Fruit fly (Drosophila melanogaster) whole organism, embryonic: ENCODE results near the gene Atf3.

Experiments used
- CG10147 ChIP-seq: fragments of 200-800 bp; sonication (Bioruptor generic); optimal IDR thresholded peaks from 2 replicates; lab custom pipeline; 2019; ENCODE audit warnings: missing biosample characterization, mild to moderate bottlenecking, missing genetic modification characterization, moderate library complexity
- CG10209 ChIP-seq: fragments of 200-800 bp; sonication (Bioruptor generic); optimal IDR thresholded peaks from 3 replicates; lab custom pipeline; 2017; ENCODE audit warnings: missing biosample characterization, mild to moderate bottlenecking, missing genetic modification characterization, missing genetic modification reagents
- CG1024 ChIP-seq: fragments of 200-800 bp; sonication (Bioruptor generic); IDR thresholded peaks from 2 replicates; pipeline ENCODE4 v1.3.6; 2022; ENCODE audit warnings: missing biosample characterization, missing genetic modification characterization
- CG10565 ChIP-seq: fragments of 200-800 bp; sonication (Bioruptor generic); optimal IDR thresholded peaks from 3 replicates; lab custom pipeline; 2016; ENCODE audit warnings: missing biosample characterization, mild to moderate bottlenecking, missing genetic modification characterization
- CG10654 ChIP-seq: fragments of 200-800 bp; sonication (Bioruptor generic); optimal IDR thresholded peaks from 2 replicates; lab custom pipeline; 2016; ENCODE audit warnings: missing biosample characterization, missing genetic modification characterization
- CG11085 ChIP-seq: fragments of 200-800 bp; sonication (Bioruptor generic); IDR thresholded peaks from 2 replicates; pipeline ENCODE4 v1.3.6; 2022; ENCODE audit warnings: missing biosample characterization, missing genetic modification characterization
- CG11398 ChIP-seq: fragments of 200-800 bp; sonication (Bioruptor generic); optimal IDR thresholded peaks from 2 replicates; lab custom pipeline; 2016; ENCODE audit warnings: missing biosample characterization, missing genetic modification characterization
- CG12219 ChIP-seq: fragments of 200-800 bp; sonication (Bioruptor generic); optimal IDR thresholded peaks from 3 replicates; lab custom pipeline; 2018; ENCODE audit warnings: missing biosample characterization, mild to moderate bottlenecking, missing genetic modification characterization
- CG12236 ChIP-seq: fragments of 200-800 bp; sonication (Bioruptor generic); optimal IDR thresholded peaks from 2 replicates; lab custom pipeline; 2016; ENCODE audit warnings: missing biosample characterization, missing genetic modification characterization
- CG1233 ChIP-seq: fragments of 200-800 bp; sonication (Bioruptor generic); optimal IDR thresholded peaks from 4 replicates; lab custom pipeline; 2018; ENCODE audit warnings: missing biosample characterization, mild to moderate bottlenecking, missing genetic modification characterization
- CG13424 ChIP-seq: fragments of 200-800 bp; sonication (Bioruptor generic); optimal IDR thresholded peaks from 2 replicates; lab custom pipeline; 2019; ENCODE audit warnings: missing biosample characterization, mild to moderate bottlenecking, missing genetic modification characterization, moderate library complexity
- CG1529 ChIP-seq: fragments of 200-800 bp; sonication (Bioruptor generic); optimal IDR thresholded peaks from 3 replicates; lab custom pipeline; 2018; ENCODE audit warnings: missing biosample characterization, missing genetic modification characterization
- CG3065 ChIP-seq: fragments of 200-800 bp; sonication (Bioruptor generic); optimal IDR thresholded peaks from 2 replicates; lab custom pipeline; 2016; ENCODE audit warnings: missing biosample characterization, missing genetic modification characterization
- CG3163 ChIP-seq: fragments of 200-800 bp; sonication (Bioruptor generic); optimal IDR thresholded peaks from 3 replicates; lab custom pipeline; 2016; ENCODE audit warnings: missing biosample characterization, missing genetic modification characterization
- CG3407 ChIP-seq: fragments of 200-800 bp; sonication (Bioruptor generic); optimal IDR thresholded peaks from 2 replicates; lab custom pipeline; 2018; ENCODE audit warnings: missing biosample characterization, mild to moderate bottlenecking, missing genetic modification characterization
- CG4404 ChIP-seq: fragments of 200-800 bp; sonication (Bioruptor generic); IDR thresholded peaks from 2 replicates; pipeline ENCODE4 v1.3.6; 2022; ENCODE audit warnings: missing biosample characterization, missing genetic modification characterization
- Dip2 ChIP-seq: fragments of 200-800 bp; sonication (Bioruptor generic); IDR thresholded peaks from 2 replicates; pipeline ENCODE4 v1.3.6; 2022; ENCODE audit warnings: missing biosample characterization, missing genetic modification characterization
- Ets97D ChIP-seq: fragments of 200-800 bp; sonication (Bioruptor generic); optimal IDR thresholded peaks from 3 replicates; lab custom pipeline; 2016; ENCODE audit warnings: missing biosample characterization, missing genetic modification characterization
- HLH54F ChIP-seq: fragments of 200-800 bp; sonication (Bioruptor generic); optimal IDR thresholded peaks from 3 replicates; lab custom pipeline; 2016; ENCODE audit warnings: missing biosample characterization, missing genetic modification characterization
- HLHmδ ChIP-seq: fragments of 200-800 bp; sonication (Bioruptor generic); optimal IDR thresholded peaks from 2 replicates; lab custom pipeline; 2018; ENCODE audit warnings: missing biosample characterization, mild to moderate bottlenecking, missing genetic modification characterization, moderate library complexity
- Hand ChIP-seq: fragments of 200-800 bp; sonication (Bioruptor generic); optimal IDR thresholded peaks from 2 replicates; lab custom pipeline; 2017; ENCODE audit warnings: mild to moderate bottlenecking, missing biosample characterization, missing genetic modification reagents, missing genetic modification characterization
- Lpt ChIP-seq: fragments of >200 bp; optimal IDR thresholded peaks from 2 replicates; lab custom pipeline; 2018; ENCODE audit warnings: missing biosample characterization, missing genetic modification characterization
- Med ChIP-seq: fragments of 200-800 bp; sonication (Bioruptor generic); peaks from one replicate; lab custom pipeline; 2016; ENCODE audit warnings: missing biosample characterization, missing genetic modification characterization, mild to moderate bottlenecking, inconsistent platforms, moderate library complexity
- Mes4 ChIP-seq: fragments of 200-800 bp; sonication (Bioruptor generic); optimal IDR thresholded peaks from 2 replicates; lab custom pipeline; 2016; ENCODE audit warnings: missing biosample characterization, missing genetic modification characterization
- Myb ChIP-seq: fragments of 200-800 bp; sonication (Bioruptor generic); optimal IDR thresholded peaks from 2 replicates; lab custom pipeline; 2016; ENCODE audit warnings: missing biosample characterization, missing genetic modification characterization
- NC2α ChIP-seq: fragments of 200-800 bp; sonication (Bioruptor generic); optimal IDR thresholded peaks from 2 replicates; lab custom pipeline; 2016; ENCODE audit warnings: missing biosample characterization, missing genetic modification characterization
- Nf-YB ChIP-seq: fragments of 200-800 bp; sonication (Bioruptor generic); optimal IDR thresholded peaks from 3 replicates; lab custom pipeline; 2019; ENCODE audit warnings: missing biosample characterization, mild to moderate bottlenecking, missing genetic modification characterization, moderate library complexity
- Six4 ChIP-seq: fragments of 200-800 bp; sonication (Bioruptor generic); optimal IDR thresholded peaks from 2 replicates; lab custom pipeline; 2016; ENCODE audit warnings: missing biosample characterization, missing genetic modification characterization
- Ssrp ChIP-seq: fragments of 200-800 bp; sonication (Bioruptor generic); optimal IDR thresholded peaks from 2 replicates; lab custom pipeline; 2018; ENCODE audit warnings: missing biosample characterization, mild to moderate bottlenecking, missing genetic modification characterization, moderate library complexity
- az2 ChIP-seq: fragments of 200-800 bp; sonication (Bioruptor generic); optimal IDR thresholded peaks from 3 replicates; lab custom pipeline; 2016; ENCODE audit warnings: missing biosample characterization, missing genetic modification characterization
- bcd ChIP-seq: fragments of 200-800 bp; sonication (Bioruptor generic); optimal IDR thresholded peaks from 2 replicates; lab custom pipeline; 2017; ENCODE audit warnings: missing biosample characterization, mild to moderate bottlenecking, missing genetic modification characterization
- btn ChIP-seq: fragments of 200-800 bp; sonication (Bioruptor generic); optimal IDR thresholded peaks from 2 replicates; lab custom pipeline; 2016; ENCODE audit warnings: missing biosample characterization, missing genetic modification characterization
- cad ChIP-seq: fragments of >200 bp; optimal IDR thresholded peaks from 2 replicates; lab custom pipeline; 2017; ENCODE audit warnings: missing biosample characterization, missing genetic modification characterization
- ci ChIP-seq: fragments of 200-800 bp; sonication (Bioruptor generic); IDR thresholded peaks from 3 replicates; pipeline ENCODE4 v1.3.6; 2022; ENCODE audit warnings: missing biosample characterization, missing genetic modification characterization
- dmrt11E ChIP-seq: fragments of 200-800 bp; sonication (Bioruptor generic); optimal IDR thresholded peaks from 3 replicates; lab custom pipeline; 2018; ENCODE audit warnings: missing biosample characterization, mild to moderate bottlenecking, missing genetic modification characterization, moderate library complexity
- emc ChIP-seq: fragments of 200-800 bp; sonication (Bioruptor generic); optimal IDR thresholded peaks from 2 replicates; lab custom pipeline; 2016; ENCODE audit warnings: missing biosample characterization, missing genetic modification characterization
- eve ChIP-seq, 2 experiments: fragments of >200 bp; optimal IDR thresholded peaks; 2 replicates each; lab custom pipeline; 2017; ENCODE audit warnings: missing biosample characterization in 2 of 2, missing genetic modification characterization in 2 of 2
- eyg ChIP-seq: fragments of 200-800 bp; sonication (Bioruptor generic); optimal IDR thresholded peaks from 3 replicates; lab custom pipeline; 2016; ENCODE audit warnings: missing biosample characterization, missing genetic modification characterization
- fd64A ChIP-seq: fragments of 200-800 bp; sonication (Bioruptor generic); optimal IDR thresholded peaks from 3 replicates; lab custom pipeline; 2018; ENCODE audit warnings: missing biosample characterization, mild to moderate bottlenecking, missing genetic modification characterization
- gro ChIP-seq: fragments of 200-800 bp; sonication (Bioruptor generic); optimal IDR thresholded peaks from 2 replicates; lab custom pipeline; 2016; ENCODE audit warnings: missing biosample characterization, missing genetic modification characterization
- hb ChIP-seq: fragments of 200-800 bp; sonication (Bioruptor generic); IDR thresholded peaks from 3 replicates; pipeline ENCODE4 v1.3.6; 2022; ENCODE audit warnings: missing biosample characterization, missing genetic modification characterization; ENCODE audit not compliant: partially characterized antibody
- her ChIP-seq: fragments of 200-800 bp; sonication (Bioruptor generic); optimal IDR thresholded peaks from 2 replicates; lab custom pipeline; 2016; ENCODE audit warnings: missing biosample characterization, missing genetic modification characterization
- ken ChIP-seq: fragments of 200-800 bp; sonication (Bioruptor generic); IDR thresholded peaks from 3 replicates; pipeline ENCODE4 v1.3.6; 2022; ENCODE audit warnings: missing biosample characterization, missing genetic modification characterization
- lbe ChIP-seq: fragments of 200-800 bp; sonication (Bioruptor generic); optimal IDR thresholded peaks from 2 replicates; lab custom pipeline; 2016; ENCODE audit warnings: missing biosample characterization, mild to moderate bottlenecking, missing genetic modification characterization
- lola ChIP-seq, 3 experiments: fragments of >200 bp in 2 of 3; fragments of 200-800 bp in 1 of 3; sonication (Bioruptor generic) in 1 of 3; optimal IDR thresholded peaks; 2 replicates each; lab custom pipeline; 2017 to 2019; ENCODE audit warnings: missing biosample characterization in 3 of 3, missing genetic modification characterization in 3 of 3, mild to moderate bottlenecking in 1 of 3, moderate library complexity in 1 of 3
- pita ChIP-seq: fragments of 200-800 bp; sonication (Bioruptor generic); optimal IDR thresholded peaks from 2 replicates; lab custom pipeline; 2017; ENCODE audit warnings: missing biosample characterization, mild to moderate bottlenecking, missing genetic modification characterization
- schlank ChIP-seq: fragments of 200-800 bp; sonication (Bioruptor generic); optimal IDR thresholded peaks from 2 replicates; lab custom pipeline; 2018; ENCODE audit warnings: missing biosample characterization, mild to moderate bottlenecking, missing genetic modification characterization
- seq ChIP-seq: fragments of 200-800 bp; sonication (Bioruptor generic); IDR thresholded peaks from 2 replicates; pipeline ENCODE4 v1.3.6; 2022; ENCODE audit warnings: missing biosample characterization, missing genetic modification characterization
- sr ChIP-seq: fragments of 200-800 bp; sonication (Bioruptor generic); IDR thresholded peaks from 3 replicates; pipeline ENCODE4 v1.3.6; 2022; ENCODE audit warnings: missing biosample characterization, missing genetic modification characterization
- tio ChIP-seq: fragments of 200-800 bp; sonication (Bioruptor generic); optimal IDR thresholded peaks from 2 replicates; lab custom pipeline; 2017; ENCODE audit warnings: missing biosample characterization, missing genetic modification characterization, inconsistent platforms

The Atf3 gene

DNA sequence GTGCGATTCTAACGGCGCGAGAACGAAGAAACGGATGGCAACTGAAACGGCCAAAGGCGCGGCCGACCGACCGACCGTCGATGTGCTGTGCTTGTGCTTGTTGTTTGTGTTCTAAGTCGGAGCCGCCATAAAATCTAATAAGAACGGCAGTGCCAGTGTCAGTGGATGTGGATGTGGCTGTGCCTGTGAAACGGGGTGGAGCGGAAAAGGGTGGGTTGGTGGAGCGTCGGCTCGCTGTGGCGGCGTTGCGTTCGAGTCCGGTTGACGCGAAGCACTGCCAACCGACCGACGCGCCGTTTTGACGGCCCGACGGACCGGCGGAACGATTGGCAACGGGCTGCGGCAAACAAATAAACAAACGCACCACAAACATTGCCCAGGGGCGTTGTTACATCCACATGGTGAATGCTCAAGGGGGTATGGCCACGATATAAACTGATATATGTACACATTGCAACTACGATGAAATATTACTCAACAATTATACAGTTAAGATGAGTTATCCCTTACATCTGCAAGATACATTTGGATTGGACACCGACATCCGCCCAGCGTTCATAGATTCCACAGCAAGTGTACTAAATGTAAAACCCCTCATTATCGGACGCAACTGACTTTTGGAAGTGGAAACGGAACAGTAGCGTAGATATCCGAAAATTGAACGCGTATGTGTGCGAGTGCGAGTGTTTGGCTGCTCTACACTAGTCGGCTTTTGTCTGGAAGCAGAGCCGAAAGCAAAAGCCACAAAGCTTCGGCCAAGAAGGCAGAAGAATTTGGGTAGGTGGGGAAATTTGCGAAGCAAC is at the start of gene Atf3 (continued):
- no peak for TF ChIP-seq cad (GFP tag; lab: Kevin White, UChicago)
- TF ChIP-seq hb (GFP tag; lab: Robert Waterston, UW) = no peak
- peak; percentile 98 for TF ChIP-seq CG11085
- TF ChIP-seq CG3065 (GFP tag; lab: Kevin White, UChicago) = peak; percentile 96
- TF ChIP-seq CG1024 (GFP tag; lab: Robert Waterston, UW) = peak; percentile 84
- peak; percentile 99 for TF ChIP-seq CG1233
- TF ChIP-seq ken (GFP tag; lab: Robert Waterston, UW) = peak; percentile 98
- peak; percentile 96 for TF ChIP-seq Myb (GFP tag; lab: Kevin White, UChicago)
- TF ChIP-seq CG4404 (GFP tag; lab: Robert Waterston, UW) = peak; percentile 99
- TF ChIP-seq gro (GFP tag; lab: Kevin White, UChicago) = peak; percentile 99
- peak in 1 of 2 experiments; percentile 100 for TF ChIP-seq eve (GFP tag; optimal IDR thresholded peaks at IDR 0.05; lab: Kevin White, UChicago)
- peak; percentile 96 for TF ChIP-seq btn
- TF ChIP-seq Ssrp (tag; lab: Kevin White, UChicago) = peak; percentile 99
- TF ChIP-seq dmrt11E = peak; percentile 86
- TF ChIP-seq HLH54F (GFP tag; lab: Kevin White, UChicago) = peak; percentile 100
- peak; percentile 99 for TF ChIP-seq eyg (GFP tag; lab: Kevin White, UChicago)
- TF ChIP-seq CG11398 (GFP tag; lab: Kevin White, UChicago) = peak; percentile 99
- TF ChIP-seq az2 (GFP tag; lab: Kevin White, UChicago) = peak; percentile 98
- peak; percentile 99 for TF ChIP-seq CG12219 (GFP tag; lab: Kevin White, UChicago)
- TF ChIP-seq Nf-YB (GFP tag; lab: Kevin White, UChicago) = peak; percentile 90
- TF ChIP-seq schlank (tag; lab: Kevin White, UChicago) = peak; percentile 99
- TF ChIP-seq tio (GFP tag; lab: Kevin White, UChicago) = peak; percentile 99
- peak; percentile 95 for TF ChIP-seq Ets97D
- peak; percentile 99 for TF ChIP-seq Hand (GFP tag; lab: Kevin White, UChicago)
- TF ChIP-seq pita (GFP tag; lab: Kevin White, UChicago) = no peak
- TF ChIP-seq lbe = peak; percentile 92
- TF ChIP-seq NC2α (GFP tag; lab: Kevin White, UChicago) = peak; percentile 97
- TF ChIP-seq CG10654 = peak; percentile 99
- peak; percentile 99 for TF ChIP-seq emc (GFP tag; lab: Kevin White, UChicago)
- TF ChIP-seq CG3163 (GFP tag; lab: Kevin White, UChicago) = peak; percentile 94
- peak; percentile 96 for TF ChIP-seq ci (GFP tag; lab: Robert Waterston, UW)
- peak in 1 of 3 experiments; percentile 94 for TF ChIP-seq lola (GFP tag; optimal IDR thresholded peaks at IDR 0.05; lab: Kevin White, UChicago)
- TF ChIP-seq CG3407 (GFP tag; lab: Kevin White, UChicago) = peak; percentile 96
- TF ChIP-seq Dip2 (GFP tag; lab: Robert Waterston, UW) = peak; percentile 83
- no peak for TF ChIP-seq Lpt (GFP tag; lab: Kevin White, UChicago)
- peak; percentile 98 for TF ChIP-seq fd64A (GFP tag; lab: Kevin White, UChicago)
- TF ChIP-seq Mes4 (GFP tag; lab: Kevin White, UChicago) = peak; percentile 98
- peak; percentile 8 for TF ChIP-seq HLHmδ (GFP tag; lab: Kevin White, UChicago)
- TF ChIP-seq bcd = peak; percentile 100
- TF ChIP-seq CG13424 = peak; percentile 99
- peak; percentile 99 for TF ChIP-seq seq (GFP tag; lab: Robert Waterston, UW)
- peak; percentile 98 for TF ChIP-seq her (GFP tag; lab: Kevin White, UChicago)
- peak; percentile 97 for TF ChIP-seq CG1529
- peak; percentile 94 for TF ChIP-seq CG10565 (GFP tag; lab: Kevin White, UChicago)
- TF ChIP-seq CG10147 (GFP tag; lab: Kevin White, UChicago) = peak; percentile 99
- TF ChIP-seq CG10209 (GFP tag; lab: Kevin White, UChicago) = peak; percentile 100
- TF ChIP-seq Med (GFP tag; lab: Kevin White, UChicago) = peak; percentile 100
- peak; percentile 85; the same call in 2 of the 3 replicates for TF ChIP-seq sr (GFP tag; lab: Robert Waterston, UW)
- TF ChIP-seq CG12236 (GFP tag; lab: Kevin White, UChicago) = peak; percentile 97
- peak; percentile 98 for TF ChIP-seq Six4
